Worm (Caenorhabditis elegans) whole organism, young adult: ENCODE data around the gene srw-108.

Experiments
- C17E4.6 ChIP-seq: fragments of 200-800 bp; sonication (Bioruptor generic); IDR thresholded peaks from 2 replicates; pipeline ENCODE4 v1.3.6; 2022; ENCODE audit warnings: missing genetic modification reagents, missing genetic modification characterization, missing compliant biosample characterization
- F49E8.2 ChIP-seq: sonication (generic microtip); optimal IDR thresholded peaks from 3 replicates; lab custom pipeline; 2017; ENCODE audit warnings: missing genetic modification characterization, mild to moderate bottlenecking, missing compliant biosample characterization, antibody characterized with exemption, moderate library complexity; ENCODE audit not compliant: insufficient read depth
- atf-7 ChIP-seq: sonication (generic microtip); optimal IDR thresholded peaks from 2 replicates; lab custom pipeline; 2017; ENCODE audit warnings: mild to moderate bottlenecking, missing genetic modification characterization, missing compliant biosample characterization
- ceh-40 ChIP-seq: fragments of 200-800 bp; sonication (Bioruptor generic); IDR thresholded peaks from 2 replicates; pipeline ENCODE4 v1.3.6; 2022; ENCODE audit warnings: missing genetic modification characterization, missing compliant biosample characterization
- ceh-79 ChIP-seq: sonication (generic microtip); optimal IDR thresholded peaks from 2 replicates; lab custom pipeline; 2017; ENCODE audit warnings: mild to moderate bottlenecking, missing genetic modification characterization, missing compliant biosample characterization
- let-526 ChIP-seq: fragments of 200-800 bp; sonication (Bioruptor generic); IDR thresholded peaks from 2 replicates; pipeline ENCODE4 v1.3.6; 2022; ENCODE audit warnings: missing genetic modification reagents, missing genetic modification characterization, missing compliant biosample characterization
- mxl-1 ChIP-seq: sonication (generic microtip); optimal IDR thresholded peaks from 2 replicates; lab custom pipeline; 2016; ENCODE audit warnings: missing genetic modification characterization, missing compliant biosample characterization
- rpc-1 ChIP-seq, 2 experiments: fragments of 150-350 bp in 1 of 2; sonication (generic microtip) in 1 of 2; optimal IDR thresholded peaks; 2 replicates each; lab custom pipeline; 2014 to 2018; ENCODE audit warnings: missing biosample characterization in 1 of 2, missing genetic modification characterization in 1 of 2, missing genetic modification reagents in 1 of 2, missing genotype in 1 of 2
- sea-2 ChIP-seq: fragments of 200-800 bp; sonication (Bioruptor generic); IDR thresholded peaks from 2 replicates; pipeline ENCODE4 v1.3.6; 2022; ENCODE audit warnings: missing genetic modification characterization, missing compliant biosample characterization
- snpc-1.3 ChIP-seq: sonication (generic microtip); optimal IDR thresholded peaks from 2 replicates; lab custom pipeline; 2017; ENCODE audit warnings: missing genetic modification characterization, mild to moderate bottlenecking, missing compliant biosample characterization, antibody characterized with exemption, moderate library complexity, missing genotype, missing genetic modification reagents; ENCODE audit not compliant: insufficient read depth

ce11 chrV:527602-528001 lies at the start of gene srw-108:
- TF ChIP-seq atf-7 (tag; lab: Kevin White, UChicago) (no peak), ceh-79 (tag; lab: Kevin White, UChicago) (no peak), let-526 (GFP tag; lab: Robert Waterston, UW) (no peak), mxl-1 (tag; lab: Kevin White, UChicago) (no peak), F49E8.2 (tag; lab: Kevin White, UChicago) (no peak), snpc-1.3 (no peak), C17E4.6 (GFP tag; lab: Robert Waterston, UW) (no peak), ceh-40 (GFP tag; lab: Robert Waterston, UW) (no peak), sea-2 (GFP tag; lab: Robert Waterston, UW) (no peak), rpc-1 (optimal IDR thresholded peaks at IDR 0.05; lab: Kevin White, UChicago) (no peak), rpc-1 (tag; optimal IDR thresholded peaks at IDR 0.05; lab: Kevin White, UChicago) (no peak)
